Fruit fly (Drosophila melanogaster): Measurements from ENCODE around the gene CG17230.

CG17230 gene

dm6 chr3R:11469745-11470144 lies 32.2 kb downstream of the CG17230 start (continued):
- TF ChIP-seq cyc (GFP tag; optimal IDR thresholded peaks at IDR 0.05), result no peak

DNA sequence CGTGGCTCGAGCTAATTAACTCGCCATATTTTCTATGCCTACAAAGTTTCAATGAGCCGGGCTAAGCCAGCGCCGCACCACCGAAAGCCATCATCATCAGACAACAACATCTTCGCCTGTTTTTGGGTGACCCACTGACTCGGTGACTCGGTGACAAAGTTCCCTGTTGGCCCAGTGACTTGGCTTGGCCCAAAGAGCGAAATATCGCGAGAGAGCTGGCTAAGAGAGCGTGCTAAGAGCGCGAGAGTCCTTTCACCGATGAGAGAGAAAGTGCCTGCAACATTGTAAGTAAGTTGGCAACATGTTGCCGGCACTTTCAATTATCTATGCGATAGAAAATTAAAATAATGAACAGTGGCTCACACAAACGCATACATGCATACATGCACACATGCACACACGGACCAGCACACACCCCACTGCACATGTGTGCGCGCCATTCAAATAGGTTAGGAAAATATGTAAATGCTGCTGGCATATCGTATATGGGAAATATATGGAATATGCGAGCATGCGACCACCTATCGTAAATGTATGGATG lies 45.8 kb downstream of the CG17230 start:
- TF ChIP-seq OdsH (GFP tag; optimal IDR thresholded peaks at IDR 0.05) (no peak), Eip75B (GFP tag; optimal IDR thresholded peaks at IDR 0.05) (no peak), CG1621 (tag; optimal IDR thresholded peaks at IDR 0.05) (no peak), CG8632 (GFP tag; optimal IDR thresholded peaks at IDR 0.05) (no peak), dsx (GFP tag; optimal IDR thresholded peaks at IDR 0.05; ENCODE audit: poor library complexity, severe bottlenecking) (no peak), CG31627 (GFP tag; optimal IDR thresholded peaks at IDR 0.05) (no peak), Lpt (GFP tag; optimal IDR thresholded peaks at IDR 0.05) (no peak)

- TF ChIP-seq Lpt (GFP tag; optimal IDR thresholded peaks at IDR 0.05), result no peak
- no peak for TF ChIP-seq CG15336 (GFP tag; IDR thresholded peaks at IDR 0.05)
- TF ChIP-seq topi (GFP tag; optimal IDR thresholded peaks at IDR 0.05), result no peak
Measured at dm6 chr3R:11490269-11490668, 52.7 kb downstream of the CG17230 start.

DNA sequence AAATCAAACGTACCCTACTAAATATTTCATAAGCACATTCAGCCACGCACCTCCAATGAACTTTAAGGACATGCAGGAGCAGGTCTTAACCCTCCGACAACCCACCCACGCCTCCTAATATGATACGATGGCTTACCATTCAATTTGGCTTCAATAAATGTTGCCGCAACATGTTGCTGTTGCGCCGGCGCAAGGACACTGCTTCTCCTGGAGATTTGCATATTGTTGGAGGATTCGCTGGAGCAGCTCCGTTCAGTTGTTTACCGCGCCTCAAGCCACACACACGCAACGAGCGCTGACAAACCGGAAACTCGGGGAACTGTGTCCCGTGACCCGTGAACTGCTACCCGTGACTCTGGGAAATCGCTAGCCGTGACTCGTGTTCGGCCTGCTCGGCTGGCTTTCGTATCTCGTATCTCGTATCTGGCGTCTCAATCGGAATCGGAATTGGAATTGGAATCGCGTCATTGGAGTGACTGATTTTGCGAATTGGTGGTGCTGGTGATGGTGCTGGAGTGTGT lies 62.2 kb downstream of the CG17230 start, which contains the start of gene dpr5:
Gene dpr5 (plus strand): TSS at position 270 of the 521 bp plus-strand sequence.
- TF ChIP-seq CG6163 (GFP tag; IDR thresholded peaks at IDR 0.05) (no peak), CG1621 (tag; optimal IDR thresholded peaks at IDR 0.05) (no peak), fkh (GFP tag; optimal IDR thresholded peaks at IDR 0.05) (no peak), CG6808 (GFP tag; optimal IDR thresholded peaks at IDR 0.05) (no peak), CG32006 (GFP tag; optimal IDR thresholded peaks at IDR 0.05) (no peak)

Data from whole organism, prepupa.